Fruit fly (Drosophila melanogaster) whole organism, embryonic: ENCODE measurements around the gene Ir40a.

Source experiments
- Asciz ChIP-seq: fragments of 200-800 bp; sonication (Bioruptor generic); optimal IDR thresholded peaks from 2 replicates; lab custom pipeline; 2017; ENCODE audit warnings: missing biosample characterization, mild to moderate bottlenecking, missing genetic modification characterization, missing genetic modification reagents
- C15 ChIP-seq: fragments of 200-800 bp; sonication (Bioruptor generic); IDR thresholded peaks from 3 replicates; pipeline ENCODE4 v1.3.6; 2022; ENCODE audit warnings: missing biosample characterization, missing genetic modification characterization
- CG10274 ChIP-seq: fragments of 200-800 bp; sonication (Bioruptor generic); optimal IDR thresholded peaks from 3 replicates; lab custom pipeline; 2017; ENCODE audit warnings: missing biosample characterization, mild to moderate bottlenecking, missing genetic modification characterization
- CG11723 ChIP-seq: fragments of 200-800 bp; sonication (Bioruptor generic); optimal IDR thresholded peaks from 2 replicates; lab custom pipeline; 2017; ENCODE audit warnings: missing biosample characterization, mild to moderate bottlenecking, missing genetic modification characterization
- CG13894 ChIP-seq: fragments of 200-800 bp; sonication (Bioruptor generic); optimal IDR thresholded peaks from 3 replicates; lab custom pipeline; 2018; ENCODE audit warnings: missing biosample characterization, mild to moderate bottlenecking, missing genetic modification characterization, moderate library complexity
- CG15011 ChIP-seq: fragments of 200-800 bp; sonication (Bioruptor generic); optimal IDR thresholded peaks from 3 replicates; lab custom pipeline; 2018; ENCODE audit warnings: missing biosample characterization, mild to moderate bottlenecking, missing genetic modification characterization
- CG15696 ChIP-seq: fragments of 200-800 bp; sonication (Bioruptor generic); optimal IDR thresholded peaks from 2 replicates; lab custom pipeline; 2019; ENCODE audit warnings: missing biosample characterization, mild to moderate bottlenecking, missing genetic modification characterization, moderate library complexity
- CG1647 ChIP-seq: fragments of 200-800 bp; sonication (Bioruptor generic); optimal IDR thresholded peaks from 3 replicates; lab custom pipeline; 2016; ENCODE audit warnings: missing biosample characterization, missing genetic modification characterization
- CG17829 ChIP-seq: fragments of 200-800 bp; optimal IDR thresholded peaks from 2 replicates; lab custom pipeline; 2019; ENCODE audit warnings: missing biosample characterization, mild to moderate bottlenecking, missing genetic modification characterization, moderate library complexity
- CG18599 ChIP-seq: fragments of 200-800 bp; sonication (Bioruptor generic); optimal IDR thresholded peaks from 3 replicates; lab custom pipeline; 2017; ENCODE audit warnings: missing biosample characterization, missing genetic modification characterization, mild to moderate bottlenecking, moderate library complexity, missing genetic modification reagents
- CG2712 ChIP-seq: fragments of 200-800 bp; optimal IDR thresholded peaks from 3 replicates; lab custom pipeline; 2019; ENCODE audit warnings: missing biosample characterization, mild to moderate bottlenecking, missing genetic modification characterization, moderate library complexity
- CG30403 ChIP-seq: fragments of 200-800 bp; sonication (Bioruptor generic); optimal IDR thresholded peaks from 3 replicates; lab custom pipeline; 2016; ENCODE audit warnings: missing biosample characterization, missing genetic modification characterization
- CG3163 ChIP-seq: fragments of 200-800 bp; sonication (Bioruptor generic); optimal IDR thresholded peaks from 3 replicates; lab custom pipeline; 2016; ENCODE audit warnings: missing biosample characterization, missing genetic modification characterization
- CG3281 ChIP-seq: fragments of 200-800 bp; sonication (Bioruptor generic); optimal IDR thresholded peaks from 3 replicates; lab custom pipeline; 2017; ENCODE audit warnings: missing biosample characterization, mild to moderate bottlenecking, missing genetic modification characterization
- CG5953 ChIP-seq: fragments of 200-800 bp; sonication (Bioruptor generic); IDR thresholded peaks from 2 replicates; pipeline ENCODE4 v1.3.6; 2022; ENCODE audit warnings: missing biosample characterization, missing genetic modification characterization
- CG8944 ChIP-seq: fragments of 200-800 bp; sonication (Bioruptor generic); optimal IDR thresholded peaks from 3 replicates; lab custom pipeline; 2016; ENCODE audit warnings: missing biosample characterization, missing genetic modification characterization
- Dek ChIP-seq: fragments of 200-800 bp; sonication (Bioruptor generic); optimal IDR thresholded peaks from 3 replicates; lab custom pipeline; 2019; ENCODE audit warnings: missing biosample characterization, mild to moderate bottlenecking, missing genetic modification characterization, moderate library complexity
- Elba2 ChIP-seq: fragments of 200-800 bp; sonication (Bioruptor generic); optimal IDR thresholded peaks from 3 replicates; lab custom pipeline; 2016; ENCODE audit warnings: missing biosample characterization, missing genetic modification characterization
- Fer2 ChIP-seq: fragments of 200-800 bp; sonication (Bioruptor generic); optimal IDR thresholded peaks from 2 replicates; lab custom pipeline; 2018; ENCODE audit warnings: missing biosample characterization, mild to moderate bottlenecking, missing genetic modification characterization, moderate library complexity
- HHEX ChIP-seq: fragments of 200-800 bp; sonication (Bioruptor generic); optimal IDR thresholded peaks from 3 replicates; lab custom pipeline; 2017; ENCODE audit warnings: missing biosample characterization, mild to moderate bottlenecking, missing genetic modification characterization, missing genetic modification reagents
- Hand ChIP-seq: fragments of 200-800 bp; sonication (Bioruptor generic); optimal IDR thresholded peaks from 2 replicates; lab custom pipeline; 2017; ENCODE audit warnings: mild to moderate bottlenecking, missing biosample characterization, missing genetic modification reagents, missing genetic modification characterization
- Med ChIP-seq: fragments of 200-800 bp; sonication (Bioruptor generic); peaks from one replicate; lab custom pipeline; 2016; ENCODE audit warnings: missing biosample characterization, missing genetic modification characterization, mild to moderate bottlenecking, inconsistent platforms, moderate library complexity
- Oli ChIP-seq: fragments of 200-800 bp; sonication (Bioruptor generic); optimal IDR thresholded peaks from 2 replicates; lab custom pipeline; 2018; ENCODE audit warnings: missing biosample characterization, mild to moderate bottlenecking, missing genetic modification characterization, moderate library complexity
- Sox102F ChIP-seq: fragments of 200-800 bp; sonication (Bioruptor generic); optimal IDR thresholded peaks from 2 replicates; lab custom pipeline; 2018; ENCODE audit warnings: missing biosample characterization, mild to moderate bottlenecking, missing genetic modification characterization, moderate library complexity
- Trl ChIP-seq, 3 experiments: fragments of >200 bp in 2 of 3; fragments of 200-800 bp in 1 of 3; sonication (Bioruptor generic) in 1 of 3; optimal IDR thresholded peaks; 2 replicates in 1 of 3; 3 replicates in 2 of 3; lab custom pipeline; 2016 to 2017; ENCODE audit warnings: missing biosample characterization in 1 of 3, missing genetic modification characterization in 1 of 3
- Xrp1 ChIP-seq: fragments of 200-800 bp; sonication (Bioruptor generic); IDR thresholded peaks from 2 replicates; pipeline ENCODE4 v1.3.6; 2022; ENCODE audit warnings: missing biosample characterization, missing genetic modification characterization
- az2 ChIP-seq: fragments of 200-800 bp; sonication (Bioruptor generic); optimal IDR thresholded peaks from 3 replicates; lab custom pipeline; 2016; ENCODE audit warnings: missing biosample characterization, missing genetic modification characterization
- crc ChIP-seq: fragments of 200-800 bp; sonication (Bioruptor generic); optimal IDR thresholded peaks from 2 replicates; lab custom pipeline; 2016; ENCODE audit warnings: missing biosample characterization, missing genetic modification characterization
- crol ChIP-seq: fragments of 200-800 bp; sonication (Bioruptor generic); IDR thresholded peaks from 2 replicates; pipeline ENCODE4 v1.3.6; 2022; ENCODE audit warnings: missing biosample characterization, missing genetic modification characterization
- fd64A ChIP-seq: fragments of 200-800 bp; sonication (Bioruptor generic); optimal IDR thresholded peaks from 3 replicates; lab custom pipeline; 2018; ENCODE audit warnings: missing biosample characterization, mild to moderate bottlenecking, missing genetic modification characterization
- hth ChIP-seq: fragments of >200 bp; optimal IDR thresholded peaks from 2 replicates; lab custom pipeline; 2017; ENCODE audit warnings: inconsistent platforms
- ind ChIP-seq: fragments of 200-800 bp; sonication (Bioruptor generic); optimal IDR thresholded peaks from 3 replicates; lab custom pipeline; 2016; ENCODE audit warnings: missing biosample characterization, missing genetic modification characterization
- kah ChIP-seq: fragments of 200-800 bp; sonication (Bioruptor generic); optimal IDR thresholded peaks from 2 replicates; lab custom pipeline; 2018; ENCODE audit warnings: missing biosample characterization, mild to moderate bottlenecking, missing genetic modification characterization
- lab ChIP-seq: fragments of 200-800 bp; sonication (Bioruptor generic); optimal IDR thresholded peaks from 3 replicates; lab custom pipeline; 2017; ENCODE audit warnings: missing biosample characterization, missing genetic modification characterization, mild to moderate bottlenecking, moderate library complexity, missing genetic modification reagents
- mirr ChIP-seq: fragments of 200-800 bp; sonication (Bioruptor generic); optimal IDR thresholded peaks from 3 replicates; lab custom pipeline; 2018; ENCODE audit warnings: missing biosample characterization, mild to moderate bottlenecking, missing genetic modification characterization
- onecut ChIP-seq: fragments of 200-800 bp; sonication (Bioruptor generic); IDR thresholded peaks from 2 replicates; pipeline ENCODE4 v1.3.6; 2022; ENCODE audit warnings: missing biosample characterization, missing genetic modification characterization
- p53 ChIP-seq: fragments of 200-800 bp; sonication (Bioruptor generic); optimal IDR thresholded peaks from 2 replicates; lab custom pipeline; 2016; ENCODE audit warnings: missing biosample characterization, missing genetic modification characterization
- pan ChIP-seq, 4 experiments: fragments of >200 bp in 3 of 4; fragments of 200-800 bp in 1 of 4; sonication (Bioruptor generic) in 1 of 4; optimal IDR thresholded peaks in 3 of 4; IDR thresholded peaks in 1 of 4; 2 replicates each; pipeline versions ENCODE4 v1.3.6 to Lab custom; 2017 to 2022; ENCODE audit warnings: missing biosample characterization in 2 of 4, missing genetic modification characterization in 2 of 4, mixed read lengths in 1 of 4
- pfk ChIP-seq: fragments of 200-800 bp; sonication (Bioruptor generic); optimal IDR thresholded peaks from 2 replicates; lab custom pipeline; 2018; ENCODE audit warnings: missing biosample characterization, mild to moderate bottlenecking, missing genetic modification characterization, moderate library complexity
- pros ChIP-seq: fragments of 200-800 bp; sonication (Bioruptor generic); optimal IDR thresholded peaks from 3 replicates; lab custom pipeline; 2019; ENCODE audit warnings: missing biosample characterization, mild to moderate bottlenecking, missing genetic modification characterization, moderate library complexity
- schlank ChIP-seq: fragments of 200-800 bp; sonication (Bioruptor generic); optimal IDR thresholded peaks from 2 replicates; lab custom pipeline; 2018; ENCODE audit warnings: missing biosample characterization, mild to moderate bottlenecking, missing genetic modification characterization
- sens ChIP-seq: fragments of 200-800 bp; sonication (Bioruptor generic); peaks from one replicate; lab custom pipeline; 2016; ENCODE audit warnings: missing biosample characterization, missing genetic modification characterization
- slp2 ChIP-seq: fragments of 200-800 bp; sonication (Bioruptor generic); optimal IDR thresholded peaks from 2 replicates; lab custom pipeline; 2016; ENCODE audit warnings: missing biosample characterization, missing genetic modification characterization
- sqz ChIP-seq: fragments of 200-800 bp; sonication (Bioruptor generic); optimal IDR thresholded peaks from 3 replicates; lab custom pipeline; 2018; ENCODE audit warnings: missing biosample characterization, mild to moderate bottlenecking, missing genetic modification characterization
- toy ChIP-seq: fragments of 200-800 bp; sonication (Bioruptor generic); IDR thresholded peaks from 2 replicates; pipeline ENCODE4 v1.3.6; 2022; ENCODE audit warnings: missing biosample characterization, missing genetic modification characterization
- tup ChIP-seq: fragments of 200-800 bp; sonication (Bioruptor generic); optimal IDR thresholded peaks from 2 replicates; lab custom pipeline; 2016; ENCODE audit warnings: missing biosample characterization, mild to moderate bottlenecking, missing genetic modification characterization, moderate library complexity
- wek ChIP-seq: fragments of 200-800 bp; sonication (Bioruptor generic); optimal IDR thresholded peaks from 3 replicates; lab custom pipeline; 2018; ENCODE audit warnings: missing biosample characterization, mild to moderate bottlenecking, missing genetic modification characterization, moderate library complexity

Ir40a gene

dm6 chr2L:22145269-22145917 lies 68.8 kb downstream of the Ir40a start (continued):
- TF ChIP-seq p53 (GFP tag; lab: Kevin White, UChicago) (no peak), crol (no peak)

- TF ChIP-seq sqz (GFP tag; lab: Kevin White, UChicago) (peak; percentile 72), CG3163 (GFP tag; lab: Kevin White, UChicago) (peak; percentile 82), CG8944 (GFP tag; lab: Kevin White, UChicago) (no peak), CG3281 (peak; percentile 30), mirr (GFP tag; lab: Kevin White, UChicago) (peak; percentile 94), CG5953 (GFP tag; lab: Robert Waterston, UW) (peak; percentile 30; the same call in 1 of the 2 replicates), onecut (GFP tag; lab: Robert Waterston, UW) (peak; percentile 43; the same call in 1 of the 2 replicates), toy (peak; percentile 53; the same call in 1 of the 2 replicates), HHEX (GFP tag; lab: Kevin White, UChicago) (peak; percentile 75), C15 (peak; percentile 33; the same call in 1 of the 3 replicates), sens (GFP tag; lab: Kevin White, UChicago) (peak; percentile 45), CG17829 (tag; lab: Kevin White, UChicago) (peak; percentile 38), CG2712 (tag; lab: Kevin White, UChicago) (peak; percentile 17), Elba2 (GFP tag; lab: Kevin White, UChicago) (no peak), CG13894 (peak; percentile 59), hth (lab: Kevin White, UChicago) (no peak), Trl (optimal IDR thresholded peaks at IDR 0.05; lab: Kevin White, UChicago) (peak; percentile 38 to 54), Trl (GFP tag; optimal IDR thresholded peaks at IDR 0.05; lab: Kevin White, UChicago) (no peak), pfk (GFP tag; lab: Kevin White, UChicago) (peak; percentile 79), CG30403 (GFP tag; lab: Kevin White, UChicago) (no peak), lab (GFP tag; lab: Kevin White, UChicago) (peak; percentile 80), CG10274 (no peak), Med (peak; percentile 58), az2 (GFP tag; lab: Kevin White, UChicago) (no peak), CG18599 (GFP tag; lab: Kevin White, UChicago) (peak; percentile 70), Hand (GFP tag; lab: Kevin White, UChicago) (no peak), CG15696 (peak; percentile 78), Fer2 (tag; lab: Kevin White, UChicago) (peak; percentile 72), pros (GFP tag; lab: Kevin White, UChicago) (peak; percentile 25), Xrp1 (peak; percentile 82), Dek (tag; lab: Kevin White, UChicago) (no peak), CG15011 (GFP tag; lab: Kevin White, UChicago) (peak; percentile 18), Sox102F (GFP tag; lab: Kevin White, UChicago) (no peak), ind (no peak), tup (no peak), slp2 (no peak), wek (GFP tag; lab: Kevin White, UChicago) (peak; percentile 47), Asciz (GFP tag; lab: Kevin White, UChicago) (peak; percentile 76), Oli (tag; lab: Kevin White, UChicago) (no peak), crc (no peak), fd64A (GFP tag; lab: Kevin White, UChicago) (peak; percentile 89), schlank (tag; lab: Kevin White, UChicago) (no peak), kah (GFP tag; lab: Kevin White, UChicago) (peak; percentile 50), CG1647 (GFP tag; lab: Kevin White, UChicago) (no peak), CG11723 (GFP tag; lab: Kevin White, UChicago) (no peak), pan (optimal IDR thresholded peaks at IDR 0.05; lab: Kevin White, UChicago) (no peak), pan (GFP tag; optimal IDR thresholded peaks at IDR 0.05 in 1 of 2, IDR thresholded peaks at IDR 0.05 in 1 of 2) (peak in 1 of 2 experiments; percentile 28)
Measured at dm6 chr2L:22144127-22144526, 70.0 kb downstream of the Ir40a start.
